Worm (Caenorhabditis elegans) whole organism, L1 larva: ENCODE measurements around the gene npr-8.
A peak's percentile ranks its signal among the peaks of the same experiment; 100 is the strongest.

Source experiments
- aha-1 ChIP-seq: fragments of 150-350 bp; optimal IDR thresholded peaks from 2 replicates; lab custom pipeline; 2014; ENCODE audit warnings: missing biosample characterization, missing genetic modification characterization
- alr-1 ChIP-seq: fragments of 200-800 bp; sonication (Bioruptor generic); optimal IDR thresholded peaks from 2 replicates; lab custom pipeline; 2018; ENCODE audit warnings: borderline replicate concordance, mild to moderate bottlenecking, missing genetic modification characterization, missing compliant biosample characterization
- aly-2 ChIP-seq: fragments of 150-350 bp; optimal IDR thresholded peaks from 2 replicates; lab custom pipeline; 2014; ENCODE audit warnings: missing biosample characterization, missing genetic modification characterization
- blmp-1 ChIP-seq: fragments of 150-350 bp; optimal IDR thresholded peaks from 2 replicates; lab custom pipeline; 2014; ENCODE audit warnings: missing biosample characterization, missing genetic modification characterization
- ceh-8 ChIP-seq: fragments of 200-800 bp; sonication (Bioruptor generic); optimal IDR thresholded peaks from 2 replicates; lab custom pipeline; 2018; ENCODE audit warnings: mild to moderate bottlenecking, missing genetic modification characterization, moderate library complexity, missing compliant biosample characterization
- ceh-88 ChIP-seq: fragments of 200-800 bp; sonication (Bioruptor generic); IDR thresholded peaks from 2 replicates; pipeline ENCODE4 v1.3.6; 2022; ENCODE audit warnings: missing genetic modification characterization, missing compliant biosample characterization
- ces-1 ChIP-seq: fragments of 150-350 bp; optimal IDR thresholded peaks from 2 replicates; lab custom pipeline; 2014; ENCODE audit warnings: missing biosample characterization, missing genetic modification reagents, missing genetic modification characterization
- dpl-1 ChIP-seq, 3 experiments: fragments of 150-350 bp in 2 of 3; sonication (generic microtip) in 1 of 3; optimal IDR thresholded peaks; 2 replicates each; lab custom pipeline; 2014 to 2017; ENCODE audit warnings: missing biosample characterization in 3 of 3, missing genetic modification characterization in 3 of 3, missing genetic modification reagents in 3 of 3
- dsc-1 ChIP-seq: sonication (generic microtip); optimal IDR thresholded peaks from 2 replicates; lab custom pipeline; 2016; ENCODE audit warnings: mild to moderate bottlenecking, missing genetic modification characterization, missing compliant biosample characterization
- elt-3 ChIP-seq, 6 experiments: fragments of 150-350 bp in 1 of 6; sonication (generic microtip); optimal IDR thresholded peaks; 2 replicates each; lab custom pipeline; 2017 to 2018; ENCODE audit warnings: missing biosample characterization in 6 of 6, missing genetic modification characterization in 6 of 6, inconsistent platforms in 1 of 6
- ets-5 ChIP-seq: fragments of 200-800 bp; sonication (Bioruptor generic); IDR thresholded peaks from 2 replicates; pipeline ENCODE4 v1.3.6; 2022; ENCODE audit warnings: missing genetic modification characterization, missing compliant biosample characterization
- fkh-4 ChIP-seq: sonication (generic microtip); optimal IDR thresholded peaks from 2 replicates; lab custom pipeline; 2016; ENCODE audit warnings: missing compliant biosample characterization, missing genetic modification characterization, borderline replicate concordance
- fkh-8 ChIP-seq: sonication (generic microtip); optimal IDR thresholded peaks from 2 replicates; lab custom pipeline; 2016; ENCODE audit warnings: mild to moderate bottlenecking, missing genetic modification characterization, missing compliant biosample characterization
- hlh-4 ChIP-seq: sonication (generic microtip); optimal IDR thresholded peaks from 2 replicates; lab custom pipeline; 2016; ENCODE audit warnings: mild to moderate bottlenecking, missing genetic modification characterization, missing compliant biosample characterization
- isw-1 ChIP-seq: fragments of 200-800 bp; sonication (Bioruptor generic); IDR thresholded peaks from 2 replicates; pipeline ENCODE4 v1.3.6; 2022; ENCODE audit warnings: missing genetic modification characterization, missing compliant biosample characterization
- jun-1 ChIP-seq: fragments of 150-350 bp; optimal IDR thresholded peaks from 2 replicates; lab custom pipeline; 2014; ENCODE audit warnings: missing biosample characterization, missing genetic modification reagents, missing genetic modification characterization
- lin-13 ChIP-seq: fragments of 150-350 bp; optimal IDR thresholded peaks from 2 replicates; lab custom pipeline; 2014; ENCODE audit warnings: missing biosample characterization, missing genetic modification reagents, missing genetic modification characterization
- lin-14 ChIP-seq: fragments of 200-800 bp; sonication (Bioruptor generic); optimal IDR thresholded peaks from 2 replicates; lab custom pipeline; 2018; ENCODE audit warnings: mild to moderate bottlenecking, missing genetic modification characterization, moderate library complexity, missing compliant biosample characterization
- lin-35 ChIP-seq, 2 experiments: fragments of 150-350 bp; optimal IDR thresholded peaks; 2 replicates each; lab custom pipeline; 2014; ENCODE audit warnings: missing biosample characterization in 2 of 2, missing genetic modification characterization in 2 of 2, missing genetic modification reagents in 2 of 2
- lin-39 ChIP-seq: fragments of 150-350 bp; optimal IDR thresholded peaks from 2 replicates; lab custom pipeline; 2014; ENCODE audit warnings: missing biosample characterization, missing genetic modification reagents, missing genetic modification characterization
- mdl-1 ChIP-seq, 2 experiments: fragments of 150-350 bp; optimal IDR thresholded peaks; 2 replicates each; lab custom pipeline; 2014 to 2017; ENCODE audit warnings: missing biosample characterization in 2 of 2, missing genetic modification characterization in 2 of 2, inconsistent platforms in 1 of 2
- mef-2 ChIP-seq: fragments of 150-350 bp; optimal IDR thresholded peaks from 2 replicates; lab custom pipeline; 2014; ENCODE audit warnings: missing biosample characterization, missing genetic modification characterization
- nhr-12 ChIP-seq: sonication (generic microtip); optimal IDR thresholded peaks from 2 replicates; lab custom pipeline; 2017; ENCODE audit warnings: missing biosample characterization, missing genetic modification characterization
- nhr-19 ChIP-seq: fragments of 200-800 bp; sonication (Bioruptor generic); conservative IDR thresholded peaks from 2 replicates; pipeline ENCODE4 v1.3.6; 2022; ENCODE audit warnings: missing genetic modification characterization, missing compliant biosample characterization
- nhr-20 ChIP-seq: sonication (generic microtip); optimal IDR thresholded peaks from 2 replicates; lab custom pipeline; 2016; ENCODE audit warnings: mild to moderate bottlenecking, missing genetic modification characterization, missing compliant biosample characterization
- nhr-237 ChIP-seq: fragments of 150-350 bp; optimal IDR thresholded peaks from 2 replicates; lab custom pipeline; 2014; ENCODE audit warnings: missing biosample characterization, missing genetic modification characterization
- nhr-47 ChIP-seq: sonication (generic microtip); optimal IDR thresholded peaks from 2 replicates; lab custom pipeline; 2016; ENCODE audit warnings: mild to moderate bottlenecking, missing genetic modification characterization, moderate library complexity, missing compliant biosample characterization
- nhr-71 ChIP-seq: sonication (generic microtip); optimal IDR thresholded peaks from 2 replicates; lab custom pipeline; 2016; ENCODE audit warnings: mild to moderate bottlenecking, missing genetic modification characterization, moderate library complexity, missing compliant biosample characterization
- nhr-84 ChIP-seq: sonication (generic microtip); optimal IDR thresholded peaks from 2 replicates; lab custom pipeline; 2017; ENCODE audit warnings: missing biosample characterization, missing genetic modification characterization
- nhr-85 ChIP-seq: sonication (generic microtip); peaks from one replicate; lab custom pipeline; 2016; ENCODE audit warnings: missing genetic modification characterization, inconsistent platforms, missing compliant biosample characterization
- pag-3 ChIP-seq: sonication (generic microtip); optimal IDR thresholded peaks from 2 replicates; lab custom pipeline; 2017; ENCODE audit warnings: missing genetic modification characterization, mild to moderate bottlenecking, missing compliant biosample characterization, antibody characterized with exemption, borderline replicate concordance; ENCODE audit not compliant: insufficient read depth
- pax-3 ChIP-seq: fragments of 200-800 bp; sonication (Bioruptor generic); optimal IDR thresholded peaks from 2 replicates; lab custom pipeline; 2018; ENCODE audit warnings: mild to moderate bottlenecking, missing genetic modification characterization, moderate library complexity, missing compliant biosample characterization
- rnt-1 ChIP-seq: sonication (generic microtip); optimal IDR thresholded peaks from 2 replicates; lab custom pipeline; 2016; ENCODE audit warnings: mild to moderate bottlenecking, missing genetic modification characterization, moderate library complexity, missing compliant biosample characterization
- skn-1 ChIP-seq: fragments of 150-350 bp; optimal IDR thresholded peaks from 2 replicates; lab custom pipeline; 2014; ENCODE audit warnings: missing biosample characterization, missing genetic modification characterization
- snu-23 ChIP-seq: sonication (generic microtip); optimal IDR thresholded peaks from 2 replicates; lab custom pipeline; 2016; ENCODE audit warnings: missing genetic modification characterization, missing compliant biosample characterization
- sox-4 ChIP-seq: sonication (generic microtip); optimal IDR thresholded peaks from 2 replicates; lab custom pipeline; 2016; ENCODE audit warnings: missing genetic modification characterization, missing compliant biosample characterization
- sup-37 ChIP-seq: fragments of 200-800 bp; sonication (Bioruptor generic); optimal IDR thresholded peaks from 2 replicates; lab custom pipeline; 2018; ENCODE audit warnings: mild to moderate bottlenecking, missing genetic modification characterization, missing compliant biosample characterization
- swsn-7 ChIP-seq: sonication (generic microtip); optimal IDR thresholded peaks from 2 replicates; lab custom pipeline; 2016; ENCODE audit warnings: missing genetic modification characterization, missing compliant biosample characterization
- tlp-1 ChIP-seq: fragments of 150-350 bp; optimal IDR thresholded peaks from 2 replicates; lab custom pipeline; 2014; ENCODE audit warnings: missing biosample characterization, missing genetic modification characterization
- vab-15 ChIP-seq: sonication (generic microtip); optimal IDR thresholded peaks from 2 replicates; lab custom pipeline; 2017; ENCODE audit warnings: missing genotype, mild to moderate bottlenecking, missing genetic modification characterization, missing compliant biosample characterization
- zag-1 ChIP-seq: fragments of 150-350 bp; optimal IDR thresholded peaks from 2 replicates; lab custom pipeline; 2014; ENCODE audit warnings: missing biosample characterization, missing genetic modification characterization
- zip-4 ChIP-seq: fragments of 200-800 bp; sonication (Bioruptor generic); optimal IDR thresholded peaks from 2 replicates; lab custom pipeline; 2018; ENCODE audit warnings: mild to moderate bottlenecking, missing genetic modification characterization, moderate library complexity, missing compliant biosample characterization
- ztf-11 ChIP-seq, 2 experiments: sonication (generic microtip); optimal IDR thresholded peaks; 2 replicates each; lab custom pipeline; 2016 to 2017; ENCODE audit warnings: missing genetic modification characterization in 2 of 2, missing biosample characterization in 1 of 2, missing compliant biosample characterization in 1 of 2
- ztf-4 ChIP-seq: fragments of 150-350 bp; optimal IDR thresholded peaks from 2 replicates; lab custom pipeline; 2014; ENCODE audit warnings: missing biosample characterization, missing genetic modification characterization

The npr-8 gene

ce11 chrX:7415420-7415819, 38.3 kb downstream of the npr-8 start, which contains the start of gene C10A4.7:
TSS of gene C10A4.7 (minus strand) at chrX:7415520.
- TF ChIP-seq mdl-1 (tag; optimal IDR thresholded peaks at IDR 0.05; lab: Kevin White, UChicago): no peak
- TF ChIP-seq aha-1 (tag; lab: Kevin White, UChicago): no peak

ce11 chrX:7416082-7416481, 39.0 kb downstream of the npr-8 start, which contains the start of gene C10A4.1:
TSS of gene C10A4.1 (plus strand) at chrX:7416382.
- no peak for TF ChIP-seq nhr-237
- TF ChIP-seq lin-13: no peak

- no peak for TF ChIP-seq ceh-88 (GFP tag; lab: Robert Waterston, UW)
- TF ChIP-seq swsn-7: no peak
- no peak for TF ChIP-seq pag-3 (tag; lab: Kevin White, UChicago)
Measured at ce11 chrX:7420571-7420970, 43.5 kb downstream of the npr-8 start, which contains the start of gene C10A4.9. TSS of gene C10A4.9 (plus strand) at chrX:7420871.

- TF ChIP-seq lin-35 (GFP tag; optimal IDR thresholded peaks at IDR 0.05; lab: Kevin White, UChicago): no peak
- TF ChIP-seq nhr-47 (tag; lab: Kevin White, UChicago): no peak
- no peak for TF ChIP-seq hlh-4 (tag; lab: Kevin White, UChicago)
Measured at ce11 chrX:7424813-7425212, 47.7 kb downstream of the npr-8 start, which contains the start of gene mnm-2. TSS of gene mnm-2 (minus strand) at chrX:7424913.

- TF ChIP-seq ztf-11 (tag; optimal IDR thresholded peaks at IDR 0.05; lab: Kevin White, UChicago): no peak
- no peak for TF ChIP-seq vab-15 (tag; lab: Kevin White, UChicago)
- no peak for TF ChIP-seq skn-1
- TF ChIP-seq fkh-8 (tag; lab: Kevin White, UChicago): no peak
- no peak for TF ChIP-seq aly-2
- TF ChIP-seq ceh-8 (GFP tag; lab: Kevin White, UChicago): no peak
- TF ChIP-seq tlp-1 (tag; lab: Kevin White, UChicago): no peak
- TF ChIP-seq mdl-1 (tag; optimal IDR thresholded peaks at IDR 0.05; lab: Kevin White, UChicago): no peak
- no peak for TF ChIP-seq lin-13
- TF ChIP-seq fkh-4 (tag; lab: Kevin White, UChicago): no peak
- TF ChIP-seq zag-1 (tag; lab: Kevin White, UChicago): no peak
- TF ChIP-seq zip-4 (GFP tag; lab: Kevin White, UChicago): no peak
- no peak for TF ChIP-seq lin-35 (GFP tag; optimal IDR thresholded peaks at IDR 0.05; lab: Kevin White, UChicago)
- TF ChIP-seq elt-3 (tag; optimal IDR thresholded peaks at IDR 0.05; lab: Kevin White, UChicago): peak in 2 of 6 experiments; percentile 37 to 79
- no peak for TF ChIP-seq alr-1 (tag; lab: Kevin White, UChicago)
- TF ChIP-seq sox-4: no peak
- peak; percentile 58 for TF ChIP-seq snu-23 (GFP tag; lab: Kevin White, UChicago)
- no peak for TF ChIP-seq dpl-1 (GFP tag; optimal IDR thresholded peaks at IDR 0.05; lab: Kevin White, UChicago)
- TF ChIP-seq lin-14 (GFP tag; lab: Kevin White, UChicago): peak; percentile 67
- peak; percentile 86 for TF ChIP-seq blmp-1 (tag; lab: Kevin White, UChicago)
- no peak for TF ChIP-seq rnt-1 (tag; lab: Kevin White, UChicago)
- TF ChIP-seq nhr-20 (tag; lab: Kevin White, UChicago): peak; percentile 49
- no peak for TF ChIP-seq isw-1 (GFP tag; lab: Robert Waterston, UW)
- no peak for TF ChIP-seq mef-2 (tag; lab: Kevin White, UChicago)
- no peak for TF ChIP-seq nhr-12
- TF ChIP-seq ets-5: no peak
- peak; percentile 21 for TF ChIP-seq nhr-19 (GFP tag; lab: Robert Waterston, UW)
- TF ChIP-seq pax-3 (tag; lab: Kevin White, UChicago): no peak
- no peak for TF ChIP-seq nhr-84 (tag; lab: Kevin White, UChicago)
- no peak for TF ChIP-seq ztf-4 (tag; lab: Kevin White, UChicago)
- no peak for TF ChIP-seq ces-1 (GFP tag; lab: Kevin White, UChicago)
- peak; percentile 77 for TF ChIP-seq nhr-85 (tag; lab: Kevin White, UChicago)
- no peak for TF ChIP-seq dsc-1 (tag; lab: Kevin White, UChicago)
- no peak for TF ChIP-seq lin-39 (tag; lab: Kevin White, UChicago)
- TF ChIP-seq sup-37: no peak
- no peak for TF ChIP-seq jun-1 (tag; lab: Kevin White, UChicago)
- peak; percentile 47 for TF ChIP-seq nhr-71 (tag; lab: Kevin White, UChicago)
Measured at ce11 chrX:7430483-7430882, 53.4 kb downstream of the npr-8 start.
